Fruit fly (Drosophila melanogaster) whole organism: ENCODE data around the gene CG17217.

Source experiments
- psq ChIP-seq: fragments of >200 bp; optimal IDR thresholded peaks from 2 replicates; lab custom pipeline; 2017
- usp ChIP-seq: fragments of >200 bp; optimal IDR thresholded peaks from 2 replicates; lab custom pipeline; 2017; ENCODE audit warnings: missing biosample characterization, missing genetic modification characterization, mixed read lengths

DNA sequence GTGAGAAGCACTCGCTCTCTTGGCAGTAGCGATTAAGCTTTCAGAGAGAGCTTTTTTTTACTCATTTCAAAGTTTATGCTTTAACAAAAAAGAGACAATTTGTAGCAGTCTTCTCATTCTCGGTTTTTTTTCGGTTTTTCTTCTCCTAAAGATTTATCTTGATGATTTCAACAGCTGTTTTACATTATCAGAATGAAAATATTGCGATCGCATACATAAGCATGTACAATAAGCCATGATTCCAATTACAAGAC, 36.3 kb upstream of the CG17217 start:
- TF ChIP-seq psq (lab: Kevin White, UChicago) (no peak), usp (GFP tag; lab: Kevin White, UChicago) (no peak)
